Worm (Caenorhabditis elegans) whole organism, L1 larva: ENCODE data around the gene ZC513.3.

ENCODE experiments used
- C16A3.4 ChIP-seq: fragments of 150-350 bp; optimal IDR thresholded peaks from 2 replicates; lab custom pipeline; 2014; ENCODE audit warnings: missing biosample characterization, missing genetic modification characterization
- aha-1 ChIP-seq: fragments of 150-350 bp; optimal IDR thresholded peaks from 2 replicates; lab custom pipeline; 2014; ENCODE audit warnings: missing biosample characterization, missing genetic modification characterization
- alr-1 ChIP-seq: fragments of 200-800 bp; sonication (Bioruptor generic); optimal IDR thresholded peaks from 2 replicates; lab custom pipeline; 2018; ENCODE audit warnings: borderline replicate concordance, mild to moderate bottlenecking, missing genetic modification characterization, missing compliant biosample characterization
- aly-2 ChIP-seq: fragments of 150-350 bp; optimal IDR thresholded peaks from 2 replicates; lab custom pipeline; 2014; ENCODE audit warnings: missing biosample characterization, missing genetic modification characterization
- blmp-1 ChIP-seq: fragments of 150-350 bp; optimal IDR thresholded peaks from 2 replicates; lab custom pipeline; 2014; ENCODE audit warnings: missing biosample characterization, missing genetic modification characterization
- ceh-63 ChIP-seq: fragments of 200-800 bp; sonication (Bioruptor generic); optimal IDR thresholded peaks from 2 replicates; lab custom pipeline; 2018; ENCODE audit warnings: mild to moderate bottlenecking, missing genetic modification characterization, missing compliant biosample characterization
- ceh-8 ChIP-seq: fragments of 200-800 bp; sonication (Bioruptor generic); optimal IDR thresholded peaks from 2 replicates; lab custom pipeline; 2018; ENCODE audit warnings: mild to moderate bottlenecking, missing genetic modification characterization, moderate library complexity, missing compliant biosample characterization
- ceh-88 ChIP-seq: fragments of 200-800 bp; sonication (Bioruptor generic); IDR thresholded peaks from 2 replicates; pipeline ENCODE4 v1.3.6; 2022; ENCODE audit warnings: missing genetic modification characterization, missing compliant biosample characterization
- ces-1 ChIP-seq: fragments of 150-350 bp; optimal IDR thresholded peaks from 2 replicates; lab custom pipeline; 2014; ENCODE audit warnings: missing biosample characterization, missing genetic modification reagents, missing genetic modification characterization
- dpl-1 ChIP-seq, 3 experiments: fragments of 150-350 bp in 2 of 3; sonication (generic microtip) in 1 of 3; optimal IDR thresholded peaks; 2 replicates each; lab custom pipeline; 2014 to 2017; ENCODE audit warnings: missing biosample characterization in 3 of 3, missing genetic modification characterization in 3 of 3, missing genetic modification reagents in 3 of 3
- efl-1 ChIP-seq, 4 experiments: fragments of 150-350 bp; optimal IDR thresholded peaks in 3 of 4; peaks in 1 of 4; 1 replicate in 1 of 4; 2 replicates in 3 of 4; lab custom pipeline; 2014; ENCODE audit warnings: missing biosample characterization in 2 of 4, missing genetic modification characterization in 2 of 4, missing genetic modification reagents in 2 of 4
- egl-13 ChIP-seq: sonication (generic microtip); optimal IDR thresholded peaks from 2 replicates; lab custom pipeline; 2016; ENCODE audit warnings: missing genotype, missing genetic modification reagents, missing genetic modification characterization, missing compliant biosample characterization
- egl-27 ChIP-seq, 2 experiments: fragments of 150-350 bp in 1 of 2; sonication (generic microtip); optimal IDR thresholded peaks; 3 replicates each; lab custom pipeline; 2017 to 2018; ENCODE audit warnings: missing biosample characterization in 2 of 2, missing genetic modification characterization in 2 of 2, missing genetic modification reagents in 2 of 2
- elt-2 ChIP-seq: sonication (generic microtip); optimal IDR thresholded peaks from 2 replicates; lab custom pipeline; 2016; ENCODE audit warnings: missing genetic modification characterization, mild to moderate bottlenecking, inconsistent platforms, missing compliant biosample characterization, missing genetic modification reagents
- elt-3 ChIP-seq, 6 experiments: fragments of 150-350 bp in 1 of 6; sonication (generic microtip); optimal IDR thresholded peaks; 2 replicates each; lab custom pipeline; 2017 to 2018; ENCODE audit warnings: missing biosample characterization in 6 of 6, missing genetic modification characterization in 6 of 6, inconsistent platforms in 1 of 6
- fos-1 ChIP-seq: fragments of 150-350 bp; optimal IDR thresholded peaks from 2 replicates; lab custom pipeline; 2014; ENCODE audit warnings: missing biosample characterization, missing genetic modification characterization
- grh-1 ChIP-seq: fragments of 200-800 bp; sonication (Bioruptor generic); IDR thresholded peaks from 2 replicates; pipeline ENCODE4 v1.3.6; 2022; ENCODE audit warnings: missing genetic modification reagents, missing genetic modification characterization, missing compliant biosample characterization
- hlh-4 ChIP-seq: sonication (generic microtip); optimal IDR thresholded peaks from 2 replicates; lab custom pipeline; 2016; ENCODE audit warnings: mild to moderate bottlenecking, missing genetic modification characterization, missing compliant biosample characterization
- hpl-2 ChIP-seq: fragments of 150-350 bp; optimal IDR thresholded peaks from 2 replicates; lab custom pipeline; 2014; ENCODE audit warnings: missing biosample characterization, missing genetic modification reagents, missing genetic modification characterization
- irx-1 ChIP-seq: sonication (generic microtip); optimal IDR thresholded peaks from 2 replicates; lab custom pipeline; 2016; ENCODE audit warnings: missing genetic modification characterization, missing compliant biosample characterization
- lin-14 ChIP-seq: fragments of 200-800 bp; sonication (Bioruptor generic); optimal IDR thresholded peaks from 2 replicates; lab custom pipeline; 2018; ENCODE audit warnings: mild to moderate bottlenecking, missing genetic modification characterization, moderate library complexity, missing compliant biosample characterization
- lin-15B ChIP-seq: fragments of 150-350 bp; sonication (generic microtip); optimal IDR thresholded peaks from 3 replicates; lab custom pipeline; 2014; ENCODE audit warnings: missing biosample characterization, missing genetic modification characterization
- lin-35 ChIP-seq, 2 experiments: fragments of 150-350 bp; optimal IDR thresholded peaks; 2 replicates each; lab custom pipeline; 2014; ENCODE audit warnings: missing biosample characterization in 2 of 2, missing genetic modification characterization in 2 of 2, missing genetic modification reagents in 2 of 2
- lir-3 ChIP-seq: sonication (generic microtip); optimal IDR thresholded peaks from 2 replicates; lab custom pipeline; 2016; ENCODE audit warnings: mild to moderate bottlenecking, missing genetic modification characterization, moderate library complexity, missing compliant biosample characterization; ENCODE audit not compliant: poor library complexity
- lsy-2 ChIP-seq, 2 experiments: fragments of 150-350 bp; optimal IDR thresholded peaks; 2 replicates each; lab custom pipeline; 2014; ENCODE audit warnings: missing biosample characterization in 2 of 2, missing genetic modification characterization in 2 of 2
- mdl-1 ChIP-seq, 2 experiments: fragments of 150-350 bp; optimal IDR thresholded peaks; 2 replicates each; lab custom pipeline; 2014 to 2017; ENCODE audit warnings: missing biosample characterization in 2 of 2, missing genetic modification characterization in 2 of 2, inconsistent platforms in 1 of 2
- mef-2 ChIP-seq: fragments of 150-350 bp; optimal IDR thresholded peaks from 2 replicates; lab custom pipeline; 2014; ENCODE audit warnings: missing biosample characterization, missing genetic modification characterization
- mep-1 ChIP-seq: fragments of 150-350 bp; optimal IDR thresholded peaks from 2 replicates; lab custom pipeline; 2014; ENCODE audit warnings: missing biosample characterization, missing genetic modification characterization
- nhr-11 ChIP-seq: fragments of 150-350 bp; optimal IDR thresholded peaks from 2 replicates; lab custom pipeline; 2014; ENCODE audit warnings: missing biosample characterization, missing genetic modification characterization
- nhr-20 ChIP-seq: sonication (generic microtip); optimal IDR thresholded peaks from 2 replicates; lab custom pipeline; 2016; ENCODE audit warnings: mild to moderate bottlenecking, missing genetic modification characterization, missing compliant biosample characterization
- nhr-47 ChIP-seq: sonication (generic microtip); optimal IDR thresholded peaks from 2 replicates; lab custom pipeline; 2016; ENCODE audit warnings: mild to moderate bottlenecking, missing genetic modification characterization, moderate library complexity, missing compliant biosample characterization
- nhr-71 ChIP-seq: sonication (generic microtip); optimal IDR thresholded peaks from 2 replicates; lab custom pipeline; 2016; ENCODE audit warnings: mild to moderate bottlenecking, missing genetic modification characterization, moderate library complexity, missing compliant biosample characterization
- nhr-84 ChIP-seq: sonication (generic microtip); optimal IDR thresholded peaks from 2 replicates; lab custom pipeline; 2017; ENCODE audit warnings: missing biosample characterization, missing genetic modification characterization
- nhr-85 ChIP-seq: sonication (generic microtip); peaks from one replicate; lab custom pipeline; 2016; ENCODE audit warnings: missing genetic modification characterization, inconsistent platforms, missing compliant biosample characterization
- nhr-90 ChIP-seq: sonication (generic microtip); optimal IDR thresholded peaks from 2 replicates; lab custom pipeline; 2016; ENCODE audit warnings: mild to moderate bottlenecking, missing genetic modification characterization, missing compliant biosample characterization; ENCODE audit not compliant: poor library complexity
- pag-3 ChIP-seq: sonication (generic microtip); optimal IDR thresholded peaks from 2 replicates; lab custom pipeline; 2017; ENCODE audit warnings: missing genetic modification characterization, mild to moderate bottlenecking, missing compliant biosample characterization, antibody characterized with exemption, borderline replicate concordance; ENCODE audit not compliant: insufficient read depth
- pqm-1 ChIP-seq: sonication (generic microtip); optimal IDR thresholded peaks from 3 replicates; lab custom pipeline; 2017; ENCODE audit warnings: missing biosample characterization, missing genetic modification characterization
- snu-23 ChIP-seq: sonication (generic microtip); optimal IDR thresholded peaks from 2 replicates; lab custom pipeline; 2016; ENCODE audit warnings: missing genetic modification characterization, missing compliant biosample characterization
- sox-4 ChIP-seq: sonication (generic microtip); optimal IDR thresholded peaks from 2 replicates; lab custom pipeline; 2016; ENCODE audit warnings: missing genetic modification characterization, missing compliant biosample characterization
- sptf-1 ChIP-seq: fragments of 150-350 bp; optimal IDR thresholded peaks from 2 replicates; lab custom pipeline; 2014; ENCODE audit warnings: missing biosample characterization, missing genetic modification characterization
- sup-37 ChIP-seq: fragments of 200-800 bp; sonication (Bioruptor generic); optimal IDR thresholded peaks from 2 replicates; lab custom pipeline; 2018; ENCODE audit warnings: mild to moderate bottlenecking, missing genetic modification characterization, missing compliant biosample characterization
- tbx-2 ChIP-seq: sonication (generic microtip); optimal IDR thresholded peaks from 2 replicates; lab custom pipeline; 2016; ENCODE audit warnings: missing genetic modification characterization, missing compliant biosample characterization
- tlp-1 ChIP-seq: fragments of 150-350 bp; optimal IDR thresholded peaks from 2 replicates; lab custom pipeline; 2014; ENCODE audit warnings: missing biosample characterization, missing genetic modification characterization
- unc-130 ChIP-seq: fragments of 150-350 bp; optimal IDR thresholded peaks from 2 replicates; lab custom pipeline; 2017; ENCODE audit warnings: missing biosample characterization, missing genetic modification characterization, inconsistent platforms
- unc-30 ChIP-seq: sonication (generic microtip); optimal IDR thresholded peaks from 2 replicates; lab custom pipeline; 2017; ENCODE audit warnings: missing biosample characterization, missing genetic modification characterization
- xbp-1 ChIP-seq: sonication (generic microtip); optimal IDR thresholded peaks from 2 replicates; lab custom pipeline; 2016; ENCODE audit warnings: missing genetic modification characterization, missing compliant biosample characterization
- zag-1 ChIP-seq: fragments of 150-350 bp; optimal IDR thresholded peaks from 2 replicates; lab custom pipeline; 2014; ENCODE audit warnings: missing biosample characterization, missing genetic modification characterization
- ztf-11 ChIP-seq, 2 experiments: sonication (generic microtip); optimal IDR thresholded peaks; 2 replicates each; lab custom pipeline; 2016 to 2017; ENCODE audit warnings: missing genetic modification characterization in 2 of 2, missing biosample characterization in 1 of 2, missing compliant biosample characterization in 1 of 2
- ztf-4 ChIP-seq: fragments of 150-350 bp; optimal IDR thresholded peaks from 2 replicates; lab custom pipeline; 2014; ENCODE audit warnings: missing biosample characterization, missing genetic modification characterization

The ZC513.3 gene

ce11 chrV:8025259-8025658, 21.5 kb upstream of the ZC513.3 start (continued):
- TF ChIP-seq pag-3 (tag; lab: Kevin White, UChicago) (no peak), unc-130 (tag; lab: Kevin White, UChicago) (no peak), lin-35 (GFP tag; optimal IDR thresholded peaks at IDR 0.05; lab: Kevin White, UChicago) (no peak), pqm-1 (tag; lab: Kevin White, UChicago) (no peak), lir-3 (tag; lab: Kevin White, UChicago) (no peak), ces-1 (GFP tag; lab: Kevin White, UChicago) (no peak), hlh-4 (no peak), alr-1 (no peak), mep-1 (tag; lab: Kevin White, UChicago) (peak; percentile 23), dpl-1 (GFP tag; optimal IDR thresholded peaks at IDR 0.05; lab: Kevin White, UChicago) (no peak), tbx-2 (tag; lab: Kevin White, UChicago) (no peak), ceh-8 (no peak), aly-2 (tag; lab: Kevin White, UChicago) (no peak), unc-30 (tag; lab: Kevin White, UChicago) (no peak), egl-27 (tag; optimal IDR thresholded peaks at IDR 0.05; lab: Kevin White, UChicago) (no peak), aha-1 (tag; lab: Kevin White, UChicago) (no peak), sup-37 (GFP tag; lab: Kevin White, UChicago) (no peak), xbp-1 (tag; lab: Kevin White, UChicago) (no peak), hpl-2 (GFP tag; lab: Kevin White, UChicago) (no peak), egl-13 (tag; lab: Kevin White, UChicago) (no peak), nhr-84 (tag; lab: Kevin White, UChicago) (no peak), elt-2 (tag; lab: Kevin White, UChicago) (no peak), efl-1 (optimal IDR thresholded peaks at IDR 0.05; lab: Kevin White, UChicago) (no peak), efl-1 (GFP tag; optimal IDR thresholded peaks at IDR 0.05 in 1 of 2; lab: Kevin White, UChicago) (peak in 1 of 2 experiments; percentile 43), ztf-11 (tag; optimal IDR thresholded peaks at IDR 0.05; lab: Kevin White, UChicago) (no peak), elt-3 (tag; optimal IDR thresholded peaks at IDR 0.05; lab: Kevin White, UChicago) (no peak), nhr-90 (tag; lab: Kevin White, UChicago) (no peak), lin-15B (no peak), ceh-88 (GFP tag; lab: Robert Waterston, UW) (no peak), nhr-11 (no peak), nhr-71 (tag; lab: Kevin White, UChicago) (peak; percentile 49), zag-1 (tag; lab: Kevin White, UChicago) (no peak), mef-2 (tag; lab: Kevin White, UChicago) (no peak), ceh-63 (GFP tag; lab: Kevin White, UChicago) (no peak), nhr-20 (tag; lab: Kevin White, UChicago) (peak; percentile 52), sox-4 (tag; lab: Kevin White, UChicago) (no peak)

ce11 chrV:8026343-8026742, 20.5 kb upstream of the ZC513.3 start, which contains the start of gene F43H9.4:
TSS of gene F43H9.4 (plus strand) at chrV:8026708.
- TF ChIP-seq irx-1 (no peak), tbx-2 (tag; lab: Kevin White, UChicago) (peak; percentile 20), ztf-4 (tag; lab: Kevin White, UChicago) (no peak), grh-1 (GFP tag; lab: Robert Waterston, UW) (peak; percentile 39; the same call in 1 of the 2 replicates), blmp-1 (peak; percentile 62), nhr-90 (tag; lab: Kevin White, UChicago) (peak; percentile 48), tlp-1 (no peak), nhr-20 (tag; lab: Kevin White, UChicago) (peak; percentile 82), nhr-85 (tag; lab: Kevin White, UChicago) (peak; percentile 91), xbp-1 (tag; lab: Kevin White, UChicago) (peak; percentile 87), fos-1 (no peak), mdl-1 (tag; optimal IDR thresholded peaks at IDR 0.05; lab: Kevin White, UChicago) (peak in 1 of 2 experiments; percentile 77), pag-3 (tag; lab: Kevin White, UChicago) (peak; percentile 26), snu-23 (peak; percentile 64), nhr-47 (tag; lab: Kevin White, UChicago) (peak; percentile 30), sptf-1 (tag; lab: Kevin White, UChicago) (no peak), sup-37 (GFP tag; lab: Kevin White, UChicago) (no peak), lin-14 (GFP tag; lab: Kevin White, UChicago) (peak; percentile 74), lin-35 (GFP tag; optimal IDR thresholded peaks at IDR 0.05; lab: Kevin White, UChicago) (peak in 1 of 2 experiments; percentile 8), elt-3 (tag; optimal IDR thresholded peaks at IDR 0.05; lab: Kevin White, UChicago) (peak in 5 of 6 experiments; percentile 47 to 94 (median 62)), nhr-71 (tag; lab: Kevin White, UChicago) (peak; percentile 63), C16A3.4 (tag; lab: Kevin White, UChicago) (no peak), unc-130 (tag; lab: Kevin White, UChicago) (peak; percentile 18), lsy-2 (tag; optimal IDR thresholded peaks at IDR 0.05; lab: Kevin White, UChicago) (peak in 1 of 2 experiments; percentile 3), dpl-1 (GFP tag; optimal IDR thresholded peaks at IDR 0.05; lab: Kevin White, UChicago) (peak in 1 of 3 experiments; percentile 9)
